Fruit fly (Drosophila melanogaster) Kc167 (cell line): Measurements from ENCODE around the gene CG34434.

ENCODE experiments used
- Myc ChIP-seq: fragments of >200 bp; optimal IDR thresholded peaks from 2 replicates; lab custom pipeline; 2017; ENCODE audit warnings: missing external identifiers
- Sin3A ChIP-seq: fragments of >200 bp; optimal IDR thresholded peaks from 2 replicates; lab custom pipeline; 2018; ENCODE audit warnings: missing external identifiers
- insv ChIP-seq: fragments of >200 bp; optimal IDR thresholded peaks from 3 replicates; lab custom pipeline; 2018; ENCODE audit warnings: missing external identifiers
- ttk ChIP-seq: sonication (Bioruptor generic); optimal IDR thresholded peaks from 2 replicates; lab custom pipeline; 2017; ENCODE audit warnings: missing external identifiers

- no peak for TF ChIP-seq ttk (lab: Kevin White, UChicago)
- TF ChIP-seq insv (lab: Kevin White, UChicago): no peak
- no peak for TF ChIP-seq Myc (lab: Kevin White, UChicago)
- no peak for TF ChIP-seq Sin3A (lab: Kevin White, UChicago)
These were observed 8.5 kb downstream of the CG34434 start for dm6 chrX:5607647-5608046.
